Fruit fly (Drosophila melanogaster): ENCODE measurements around the gene CG33934.

- no peak for TF ChIP-seq Dfd (GFP tag; optimal IDR thresholded peaks at IDR 0.05)
- TF ChIP-seq CG9705 (GFP tag; optimal IDR thresholded peaks at IDR 0.05): no peak
- no peak for TF ChIP-seq CG32264 (GFP tag; optimal IDR thresholded peaks at IDR 0.05)
- no peak for TF ChIP-seq pan (optimal IDR thresholded peaks at IDR 0.05)
- TF ChIP-seq usp (GFP tag; optimal IDR thresholded peaks at IDR 0.05): no peak
- no peak for TF ChIP-seq psq (GFP tag; optimal IDR thresholded peaks at IDR 0.05)
- no peak for TF ChIP-seq CrebA (GFP tag; optimal IDR thresholded peaks at IDR 0.05; ENCODE audit: borderline replicate concordance)
- no peak for TF ChIP-seq N (GFP tag; optimal IDR thresholded peaks at IDR 0.05)
- TF ChIP-seq Hr78 (GFP tag; optimal IDR thresholded peaks at IDR 0.05): no peak
- no peak for TF ChIP-seq Mio (GFP tag; optimal IDR thresholded peaks at IDR 0.05)
- TF ChIP-seq fru (GFP tag; optimal IDR thresholded peaks at IDR 0.05): no peak
- TF ChIP-seq Vsx2 (GFP tag; optimal IDR thresholded peaks at IDR 0.05; ENCODE audit: partially characterized antibody): no peak
- TF ChIP-seq sv (GFP tag; optimal IDR thresholded peaks at IDR 0.05): no peak
Observed at dm6 chr3R:20006617-20007016, 35.9 kb upstream of the CG33934 start.

All from whole organism, wandering third instar larva.